Worm (Caenorhabditis elegans) whole organism, late embryonic: Measurements from ENCODE around the gene F48G7.4.

Experiments used
- C08G9.2 ChIP-seq: sonication (generic microtip); optimal IDR thresholded peaks from 2 replicates; lab custom pipeline; 2016; ENCODE audit warnings: mild to moderate bottlenecking, missing genetic modification characterization, moderate library complexity, missing compliant biosample characterization
- C38D4.7 ChIP-seq: fragments of 200-800 bp; sonication (Bioruptor generic); optimal IDR thresholded peaks from 2 replicates; lab custom pipeline; 2018; ENCODE audit warnings: mild to moderate bottlenecking, missing genetic modification characterization, moderate library complexity, missing compliant biosample characterization
- K02D7.2 ChIP-seq: sonication (generic microtip); optimal IDR thresholded peaks from 2 replicates; lab custom pipeline; 2017; ENCODE audit warnings: mild to moderate bottlenecking, missing genetic modification characterization, missing compliant biosample characterization
- ahr-1 ChIP-seq: sonication (generic microtip); optimal IDR thresholded peaks from 2 replicates; lab custom pipeline; 2016; ENCODE audit warnings: missing genetic modification characterization, missing compliant biosample characterization
- ceh-31 ChIP-seq: sonication (generic microtip); optimal IDR thresholded peaks from 2 replicates; lab custom pipeline; 2016; ENCODE audit warnings: missing genetic modification characterization, missing compliant biosample characterization
- ceh-48 ChIP-seq: sonication (generic microtip); optimal IDR thresholded peaks from 2 replicates; lab custom pipeline; 2016; ENCODE audit warnings: missing genetic modification characterization, inconsistent platforms, missing compliant biosample characterization
- ceh-6 ChIP-seq: fragments of 200-800 bp; sonication (Bioruptor generic); optimal IDR thresholded peaks from 2 replicates; lab custom pipeline; 2018; ENCODE audit warnings: mild to moderate bottlenecking, missing genetic modification characterization, missing compliant biosample characterization
- ceh-9 ChIP-seq: sonication (generic microtip); optimal IDR thresholded peaks from 2 replicates; lab custom pipeline; 2016; ENCODE audit warnings: mild to moderate bottlenecking, missing genetic modification characterization, inconsistent platforms, missing compliant biosample characterization
- che-1 ChIP-seq: sonication (generic microtip); optimal IDR thresholded peaks from 2 replicates; lab custom pipeline; 2016; ENCODE audit warnings: mild to moderate bottlenecking, missing genetic modification characterization, missing compliant biosample characterization
- dmd-4 ChIP-seq: sonication (generic microtip); optimal IDR thresholded peaks from 2 replicates; lab custom pipeline; 2016; ENCODE audit warnings: borderline replicate concordance, missing genetic modification characterization, missing compliant biosample characterization
- ets-4 ChIP-seq: sonication (generic microtip); optimal IDR thresholded peaks from 2 replicates; lab custom pipeline; 2016; ENCODE audit warnings: missing genetic modification characterization, missing compliant biosample characterization
- fkh-6 ChIP-seq: sonication (generic microtip); optimal IDR thresholded peaks from 2 replicates; lab custom pipeline; 2016; ENCODE audit warnings: missing genetic modification characterization, missing compliant biosample characterization
- hlh-13 ChIP-seq: fragments of 200-800 bp; sonication (Bioruptor generic); optimal IDR thresholded peaks from 2 replicates; lab custom pipeline; 2018; ENCODE audit warnings: mild to moderate bottlenecking, missing genetic modification characterization, missing compliant biosample characterization
- hlh-15 ChIP-seq: sonication (generic microtip); optimal IDR thresholded peaks from 2 replicates; lab custom pipeline; 2016; ENCODE audit warnings: missing genetic modification characterization, missing compliant biosample characterization
- hlh-30 ChIP-seq: sonication (generic microtip); optimal IDR thresholded peaks from 2 replicates; lab custom pipeline; 2017; ENCODE audit warnings: antibody characterized with exemption, missing genetic modification characterization, missing compliant biosample characterization; ENCODE audit not compliant: insufficient read depth
- hlh-8 ChIP-seq: sonication (generic microtip); optimal IDR thresholded peaks from 2 replicates; lab custom pipeline; 2016; ENCODE audit warnings: missing genotype, missing genetic modification characterization, missing compliant biosample characterization
- lin-11 ChIP-seq: fragments of 200-800 bp; sonication (Bioruptor generic); optimal IDR thresholded peaks from 2 replicates; lab custom pipeline; 2018; ENCODE audit warnings: mild to moderate bottlenecking, missing genetic modification characterization, missing compliant biosample characterization
- mec-3 ChIP-seq: sonication (generic microtip); optimal IDR thresholded peaks from 2 replicates; lab custom pipeline; 2016; ENCODE audit warnings: borderline replicate concordance, missing genetic modification characterization, missing compliant biosample characterization
- nfya-1 ChIP-seq: sonication (generic microtip); optimal IDR thresholded peaks from 2 replicates; lab custom pipeline; 2017; ENCODE audit warnings: missing genetic modification characterization, mild to moderate bottlenecking, missing compliant biosample characterization, antibody characterized with exemption, moderate library complexity
- nhr-11 ChIP-seq: fragments of 150-350 bp; optimal IDR thresholded peaks from 2 replicates; lab custom pipeline; 2014; ENCODE audit warnings: missing biosample characterization, missing genetic modification characterization
- nhr-232 ChIP-seq: sonication (generic microtip); optimal IDR thresholded peaks from 2 replicates; lab custom pipeline; 2016; ENCODE audit warnings: missing genetic modification characterization, missing compliant biosample characterization
- npax-4 ChIP-seq: sonication (generic microtip); optimal IDR thresholded peaks from 2 replicates; lab custom pipeline; 2016; ENCODE audit warnings: missing genetic modification characterization, missing compliant biosample characterization
- pha-4 ChIP-seq: fragments of 150-350 bp; optimal IDR thresholded peaks from 2 replicates; lab custom pipeline; 2018; ENCODE audit warnings: missing biosample characterization, missing genetic modification reagents, missing genetic modification characterization
- pros-1 ChIP-seq: fragments of 150-350 bp; optimal IDR thresholded peaks from 2 replicates; lab custom pipeline; 2014; ENCODE audit warnings: missing biosample characterization, missing genetic modification reagents, missing genetic modification characterization
- sox-2 ChIP-seq: fragments of 200-800 bp; sonication (Bioruptor generic); IDR thresholded peaks from 2 replicates; pipeline ENCODE4 v1.3.6; 2022; ENCODE audit warnings: missing genetic modification reagents, missing genetic modification characterization, missing compliant biosample characterization
- sox-4 ChIP-seq: sonication (generic microtip); optimal IDR thresholded peaks from 2 replicates; lab custom pipeline; 2017; ENCODE audit warnings: mild to moderate bottlenecking, missing genetic modification characterization, inconsistent platforms, missing compliant biosample characterization
- tbx-7 ChIP-seq: sonication (generic microtip); optimal IDR thresholded peaks from 2 replicates; lab custom pipeline; 2016; ENCODE audit warnings: missing genotype, missing genetic modification characterization, missing compliant biosample characterization
- unc-3 ChIP-seq, 2 experiments: fragments of 200-800 bp in 1 of 2; sonication (Bioruptor generic) in 1 of 2; sonication (generic microtip) in 1 of 2; conservative IDR thresholded peaks in 1 of 2; optimal IDR thresholded peaks in 1 of 2; 2 replicates each; pipeline versions ENCODE4 v1.3.6 to Lab custom; 2016 to 2022; ENCODE audit warnings: missing compliant biosample characterization in 2 of 2, missing genetic modification characterization in 2 of 2, missing genetic modification reagents in 1 of 2
- unc-55 ChIP-seq: sonication (generic microtip); optimal IDR thresholded peaks from 2 replicates; lab custom pipeline; 2017; ENCODE audit warnings: missing biosample characterization, missing genetic modification reagents, missing genetic modification characterization

Gene F48G7.4

ce11 chrV:642750-643149 is 23.5 kb downstream of the F48G7.4 start, which contains the start of gene nhr-190:
TSS of gene nhr-190 (minus strand) at chrV:642924.
- TF ChIP-seq nfya-1 (tag; lab: Kevin White, UChicago) (peak; percentile 18), ahr-1 (tag; lab: Kevin White, UChicago) (no peak), hlh-30 (peak; percentile 29), C08G9.2 (tag; lab: Kevin White, UChicago) (no peak), hlh-15 (tag; lab: Kevin White, UChicago) (no peak), che-1 (tag; lab: Kevin White, UChicago) (no peak), ceh-6 (GFP tag; lab: Kevin White, UChicago) (no peak), C38D4.7 (GFP tag; lab: Kevin White, UChicago) (no peak)

ce11 chrV:646129-646528 is 26.9 kb downstream of the F48G7.4 start, which contains the start of gene F48G7.12:
TSS of gene F48G7.12 (minus strand) at chrV:646229.
- TF ChIP-seq dmd-4 (tag; lab: Kevin White, UChicago), result no peak
- TF ChIP-seq lin-11 (tag; lab: Kevin White, UChicago), result no peak
- no peak for TF ChIP-seq ceh-6 (GFP tag; lab: Kevin White, UChicago)

- TF ChIP-seq C08G9.2 (tag; lab: Kevin White, UChicago) (no peak), ceh-48 (no peak), mec-3 (tag; lab: Kevin White, UChicago) (no peak), pha-4 (tag; lab: Kevin White, UChicago) (no peak), nfya-1 (tag; lab: Kevin White, UChicago) (no peak), ceh-9 (tag; lab: Kevin White, UChicago) (no peak)
- TF ChIP-seq, all 69 proteins: peak for 0
Observed at ce11 chrV:646888-647287, 27.6 kb downstream of the F48G7.4 start, which contains the start of gene ugt-42. TSS of gene ugt-42 (plus strand) at chrV:647188.

- no peak for TF ChIP-seq npax-4 (tag; lab: Kevin White, UChicago)
- no peak for TF ChIP-seq hlh-8 (tag; lab: Kevin White, UChicago)
- TF ChIP-seq unc-3 (GFP tag; conservative IDR thresholded peaks at IDR 0.05; lab: Robert Waterston, UW), result no peak
- no peak for TF ChIP-seq unc-3 (tag; optimal IDR thresholded peaks at IDR 0.05; lab: Kevin White, UChicago)
- TF ChIP-seq ceh-31 (tag; lab: Kevin White, UChicago), result no peak
- TF ChIP-seq hlh-13 (GFP tag; lab: Kevin White, UChicago), result no peak
- no peak for TF ChIP-seq ceh-48
Observed at ce11 chrV:652940-653339, 33.7 kb downstream of the F48G7.4 start, which contains the start of gene srj-5. TSS of gene srj-5 (minus strand) at chrV:653040.

ce11 chrV:654402-654801 is 35.1 kb downstream of the F48G7.4 start, which contains the start of gene srj-6:
TSS of gene srj-6 (minus strand) at chrV:654502.
- no peak for TF ChIP-seq pha-4 (tag; lab: Kevin White, UChicago)
- TF ChIP-seq hlh-15 (tag; lab: Kevin White, UChicago), result no peak
- TF ChIP-seq sox-4 (tag; lab: Kevin White, UChicago), result no peak
- TF ChIP-seq mec-3 (tag; lab: Kevin White, UChicago), result no peak
- no peak for TF ChIP-seq sox-2
- no peak for TF ChIP-seq ceh-48
- no peak for TF ChIP-seq ceh-9 (tag; lab: Kevin White, UChicago)
- no peak for TF ChIP-seq fkh-6 (tag; lab: Kevin White, UChicago)
- no peak for TF ChIP-seq tbx-7 (tag; lab: Kevin White, UChicago)
- TF ChIP-seq pros-1 (tag; lab: Kevin White, UChicago), result no peak
- TF ChIP-seq hlh-8 (tag; lab: Kevin White, UChicago), result no peak
- no peak for TF ChIP-seq nhr-11
- no peak for TF ChIP-seq lin-11 (tag; lab: Kevin White, UChicago)
- no peak for TF ChIP-seq C38D4.7 (GFP tag; lab: Kevin White, UChicago)
- no peak for TF ChIP-seq ets-4 (tag; lab: Kevin White, UChicago)
- TF ChIP-seq K02D7.2 (tag; lab: Kevin White, UChicago), result no peak
- TF ChIP-seq unc-55 (GFP tag; lab: Kevin White, UChicago), result no peak
- no peak for TF ChIP-seq nhr-232 (tag; lab: Kevin White, UChicago)
- TF ChIP-seq, all 69 proteins: peak for 0
